Worm (Caenorhabditis elegans) whole organism, late embryonic: ENCODE results near the gene C04C11.1.

Source experiments
- C08G9.2 ChIP-seq: sonication (generic microtip); optimal IDR thresholded peaks from 2 replicates; lab custom pipeline; 2016; ENCODE audit warnings: mild to moderate bottlenecking, missing genetic modification characterization, moderate library complexity, missing compliant biosample characterization
- K02D7.2 ChIP-seq: sonication (generic microtip); optimal IDR thresholded peaks from 2 replicates; lab custom pipeline; 2017; ENCODE audit warnings: mild to moderate bottlenecking, missing genetic modification characterization, missing compliant biosample characterization
- K09A11.1 ChIP-seq: sonication (generic microtip); optimal IDR thresholded peaks from 2 replicates; lab custom pipeline; 2017; ENCODE audit warnings: antibody characterized with exemption, mild to moderate bottlenecking, missing genetic modification characterization, missing compliant biosample characterization; ENCODE audit not compliant: insufficient read depth
- T23F11.4 ChIP-seq: fragments of 200-800 bp; sonication (Bioruptor generic); optimal IDR thresholded peaks from 2 replicates; lab custom pipeline; 2018; ENCODE audit warnings: mild to moderate bottlenecking, missing genetic modification characterization, missing compliant biosample characterization
- ahr-1 ChIP-seq: sonication (generic microtip); optimal IDR thresholded peaks from 2 replicates; lab custom pipeline; 2016; ENCODE audit warnings: missing genetic modification characterization, missing compliant biosample characterization
- ama-1 ChIP-seq: fragments of 150-350 bp; optimal IDR thresholded peaks from 2 replicates; lab custom pipeline; 2014
- ceh-18 ChIP-seq: sonication (generic microtip); optimal IDR thresholded peaks from 2 replicates; lab custom pipeline; 2016; ENCODE audit warnings: missing genetic modification characterization, missing compliant biosample characterization
- ceh-19 ChIP-seq: fragments of 200-800 bp; sonication (Bioruptor generic); optimal IDR thresholded peaks from 2 replicates; lab custom pipeline; 2018; ENCODE audit warnings: mild to moderate bottlenecking, missing genetic modification characterization, missing compliant biosample characterization
- ceh-30 ChIP-seq: fragments of 150-350 bp; optimal IDR thresholded peaks from 2 replicates; lab custom pipeline; 2014; ENCODE audit warnings: missing biosample characterization, missing genetic modification characterization
- ceh-34 ChIP-seq: sonication (generic microtip); optimal IDR thresholded peaks from 2 replicates; lab custom pipeline; 2016; ENCODE audit warnings: mild to moderate bottlenecking, missing genetic modification characterization, missing compliant biosample characterization
- ceh-48 ChIP-seq: sonication (generic microtip); optimal IDR thresholded peaks from 2 replicates; lab custom pipeline; 2016; ENCODE audit warnings: missing genetic modification characterization, inconsistent platforms, missing compliant biosample characterization
- ceh-6 ChIP-seq: fragments of 200-800 bp; sonication (Bioruptor generic); optimal IDR thresholded peaks from 2 replicates; lab custom pipeline; 2018; ENCODE audit warnings: mild to moderate bottlenecking, missing genetic modification characterization, missing compliant biosample characterization
- dmd-4 ChIP-seq: sonication (generic microtip); optimal IDR thresholded peaks from 2 replicates; lab custom pipeline; 2016; ENCODE audit warnings: borderline replicate concordance, missing genetic modification characterization, missing compliant biosample characterization
- elt-2 ChIP-seq: sonication (generic microtip); optimal IDR thresholded peaks from 2 replicates; lab custom pipeline; 2016; ENCODE audit warnings: missing genetic modification reagents, missing genetic modification characterization, missing compliant biosample characterization
- elt-4 ChIP-seq: sonication (generic microtip); optimal IDR thresholded peaks from 2 replicates; lab custom pipeline; 2016; ENCODE audit warnings: missing genetic modification characterization, missing compliant biosample characterization
- eyg-1 ChIP-seq: sonication (generic microtip); optimal IDR thresholded peaks from 2 replicates; lab custom pipeline; 2016; ENCODE audit warnings: missing genotype, missing genetic modification characterization, missing compliant biosample characterization
- fax-1 ChIP-seq: sonication (generic microtip); optimal IDR thresholded peaks from 2 replicates; lab custom pipeline; 2016; ENCODE audit warnings: missing genotype, missing genetic modification characterization, missing compliant biosample characterization
- fkh-6 ChIP-seq: sonication (generic microtip); optimal IDR thresholded peaks from 2 replicates; lab custom pipeline; 2016; ENCODE audit warnings: missing genetic modification characterization, missing compliant biosample characterization
- hlh-30 ChIP-seq: sonication (generic microtip); optimal IDR thresholded peaks from 2 replicates; lab custom pipeline; 2017; ENCODE audit warnings: antibody characterized with exemption, missing genetic modification characterization, missing compliant biosample characterization; ENCODE audit not compliant: insufficient read depth
- madf-2 ChIP-seq: sonication (generic microtip); optimal IDR thresholded peaks from 2 replicates; lab custom pipeline; 2017; ENCODE audit warnings: missing genetic modification characterization, missing compliant biosample characterization
- mec-3 ChIP-seq: sonication (generic microtip); optimal IDR thresholded peaks from 2 replicates; lab custom pipeline; 2016; ENCODE audit warnings: borderline replicate concordance, missing genetic modification characterization, missing compliant biosample characterization
- nfya-1 ChIP-seq: sonication (generic microtip); optimal IDR thresholded peaks from 2 replicates; lab custom pipeline; 2017; ENCODE audit warnings: missing genetic modification characterization, mild to moderate bottlenecking, missing compliant biosample characterization, antibody characterized with exemption, moderate library complexity
- nhr-11 ChIP-seq: fragments of 150-350 bp; optimal IDR thresholded peaks from 2 replicates; lab custom pipeline; 2014; ENCODE audit warnings: missing biosample characterization, missing genetic modification characterization
- odd-2 ChIP-seq: sonication (generic microtip); optimal IDR thresholded peaks from 2 replicates; lab custom pipeline; 2017; ENCODE audit warnings: antibody characterized with exemption, mild to moderate bottlenecking, missing genetic modification characterization, missing compliant biosample characterization
- pat-9 ChIP-seq: fragments of 200-800 bp; sonication (Bioruptor generic); optimal IDR thresholded peaks from 2 replicates; lab custom pipeline; 2018; ENCODE audit warnings: mild to moderate bottlenecking, missing genetic modification characterization, moderate library complexity, missing compliant biosample characterization
- pha-2 ChIP-seq: sonication (generic microtip); optimal IDR thresholded peaks from 2 replicates; lab custom pipeline; 2017; ENCODE audit warnings: mild to moderate bottlenecking, missing genetic modification characterization, missing compliant biosample characterization
- pha-4 ChIP-seq: fragments of 150-350 bp; optimal IDR thresholded peaks from 2 replicates; lab custom pipeline; 2018; ENCODE audit warnings: missing biosample characterization, missing genetic modification reagents, missing genetic modification characterization
- rnt-1 ChIP-seq: sonication (generic microtip); optimal IDR thresholded peaks from 2 replicates; lab custom pipeline; 2016; ENCODE audit warnings: missing genetic modification characterization, missing compliant biosample characterization
- sdc-2 ChIP-seq: sonication (generic microtip); optimal IDR thresholded peaks from 2 replicates; lab custom pipeline; 2016; ENCODE audit warnings: missing genotype, missing genetic modification characterization, missing compliant biosample characterization
- sox-2 ChIP-seq: fragments of 200-800 bp; sonication (Bioruptor generic); IDR thresholded peaks from 2 replicates; pipeline ENCODE4 v1.3.6; 2022; ENCODE audit warnings: missing genetic modification reagents, missing genetic modification characterization, missing compliant biosample characterization
- syd-9 ChIP-seq: sonication (generic microtip); optimal IDR thresholded peaks from 2 replicates; lab custom pipeline; 2016; ENCODE audit warnings: mild to moderate bottlenecking, missing genetic modification characterization, moderate library complexity, missing compliant biosample characterization
- tbx-2 ChIP-seq: sonication (generic microtip); optimal IDR thresholded peaks from 2 replicates; lab custom pipeline; 2016; ENCODE audit warnings: missing genetic modification characterization, missing compliant biosample characterization
- ttx-3 ChIP-seq: sonication (generic microtip); optimal IDR thresholded peaks from 2 replicates; lab custom pipeline; 2016; ENCODE audit warnings: missing genetic modification reagents, missing genetic modification characterization, missing compliant biosample characterization
- unc-42 ChIP-seq: sonication (generic microtip); optimal IDR thresholded peaks from 2 replicates; lab custom pipeline; 2016; ENCODE audit warnings: missing genotype, missing genetic modification characterization, missing compliant biosample characterization
- unc-55 ChIP-seq: sonication (generic microtip); optimal IDR thresholded peaks from 2 replicates; lab custom pipeline; 2017; ENCODE audit warnings: missing biosample characterization, missing genetic modification reagents, missing genetic modification characterization
- unc-86 ChIP-seq: sonication (generic microtip); optimal IDR thresholded peaks from 2 replicates; lab custom pipeline; 2016; ENCODE audit warnings: missing genetic modification characterization, missing compliant biosample characterization
- zip-5 ChIP-seq: sonication (generic microtip); optimal IDR thresholded peaks from 2 replicates; lab custom pipeline; 2016; ENCODE audit warnings: missing genetic modification characterization, missing compliant biosample characterization

The C04C11.1 gene

DNA sequence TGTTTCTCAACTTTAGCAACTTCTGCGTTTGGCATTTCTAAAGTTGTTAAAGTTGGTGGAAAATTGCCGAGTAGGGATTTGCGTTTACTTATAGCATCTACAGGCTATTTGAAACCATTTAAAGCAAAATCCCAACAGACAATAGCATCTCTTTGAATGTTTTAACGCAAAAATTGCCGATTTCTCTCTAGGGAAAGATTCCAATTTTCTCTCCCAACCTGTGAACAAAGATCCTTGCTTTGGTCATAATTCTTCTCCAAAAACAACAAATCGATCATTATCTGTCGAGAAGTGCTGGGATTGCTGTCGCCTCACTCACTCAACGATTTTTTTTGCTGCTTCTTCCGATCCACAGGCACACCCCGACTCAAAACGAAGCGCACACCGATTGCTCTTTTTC is 33.4 kb downstream of the C04C11.1 start:
- TF ChIP-seq pat-9 (tag; lab: Kevin White, UChicago) (no peak), tbx-2 (tag; lab: Kevin White, UChicago) (no peak), K02D7.2 (tag; lab: Kevin White, UChicago) (no peak), K09A11.1 (no peak), odd-2 (tag; lab: Kevin White, UChicago) (no peak), dmd-4 (no peak), fkh-6 (tag; lab: Kevin White, UChicago) (no peak), fax-1 (tag; lab: Kevin White, UChicago) (no peak), pha-2 (tag; lab: Kevin White, UChicago) (no peak), ceh-6 (GFP tag; lab: Kevin White, UChicago) (no peak), syd-9 (no peak), ceh-19 (GFP tag; lab: Kevin White, UChicago) (no peak), madf-2 (tag; lab: Kevin White, UChicago) (no peak), unc-86 (no peak), ceh-48 (tag; lab: Kevin White, UChicago) (no peak), sdc-2 (tag; lab: Kevin White, UChicago) (no peak)
- TF ChIP-seq, all 69 proteins: peak for 0

DNA sequence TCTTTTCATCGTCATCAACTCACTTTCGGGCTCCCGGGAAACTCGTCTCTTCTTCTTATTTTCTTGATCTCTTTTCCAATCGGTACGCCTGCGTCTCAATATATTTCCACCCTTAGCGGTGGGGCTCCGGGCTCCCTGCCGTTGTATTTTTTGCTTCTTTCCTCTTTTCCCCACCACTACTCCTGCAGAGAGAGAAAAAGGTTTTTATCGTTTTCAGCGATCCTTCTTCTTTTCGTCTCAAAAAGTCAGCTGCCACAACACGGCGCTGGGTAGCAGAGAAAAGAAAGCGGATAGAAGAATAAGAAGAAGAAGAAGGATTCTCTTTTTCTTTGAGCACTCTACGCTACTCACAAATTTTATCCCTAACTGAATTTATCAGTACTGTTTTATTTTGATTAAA is 34.4 kb downstream of the C04C11.1 start:
- TF ChIP-seq ceh-18 (tag; lab: Kevin White, UChicago) (peak; percentile 32), odd-2 (tag; lab: Kevin White, UChicago) (no peak), unc-42 (no peak), nhr-11 (tag; lab: Kevin White, UChicago) (no peak), dmd-4 (no peak), rnt-1 (tag; lab: Kevin White, UChicago) (peak; percentile 18), nfya-1 (tag; lab: Kevin White, UChicago) (peak; percentile 23), pha-4 (tag; lab: Kevin White, UChicago) (no peak), unc-55 (GFP tag; lab: Kevin White, UChicago) (peak; percentile 17)

DNA sequence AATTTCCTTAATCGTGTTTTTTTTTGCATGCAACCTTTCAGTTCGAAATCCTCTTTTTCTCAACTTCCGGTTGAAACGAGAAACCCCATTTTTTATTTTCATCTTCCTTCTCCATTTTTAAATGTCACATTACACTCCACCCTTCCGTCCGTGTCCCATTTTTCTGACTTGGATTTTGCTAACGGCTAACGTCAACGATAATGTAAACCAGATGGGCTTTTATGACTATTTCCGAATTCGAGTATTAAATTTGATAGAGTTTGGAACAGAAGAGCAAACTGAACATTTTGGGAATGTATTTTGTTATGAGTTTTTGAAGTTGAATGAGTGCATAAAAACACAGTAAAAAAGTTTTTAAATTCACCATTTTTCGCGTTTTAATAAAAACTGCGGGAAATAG is 35.3 kb downstream of the C04C11.1 start:
- TF ChIP-seq rnt-1 (tag; lab: Kevin White, UChicago) (no peak), pat-9 (tag; lab: Kevin White, UChicago) (no peak), nhr-11 (tag; lab: Kevin White, UChicago) (no peak), ttx-3 (no peak), hlh-30 (tag; lab: Kevin White, UChicago) (no peak), zip-5 (tag; lab: Kevin White, UChicago) (no peak), odd-2 (tag; lab: Kevin White, UChicago) (no peak), ahr-1 (tag; lab: Kevin White, UChicago) (no peak), mec-3 (tag; lab: Kevin White, UChicago) (no peak), ceh-34 (tag; lab: Kevin White, UChicago) (no peak), elt-4 (tag; lab: Kevin White, UChicago) (no peak), eyg-1 (tag; lab: Kevin White, UChicago) (no peak), ama-1 (lab: Kevin White, UChicago) (no peak), syd-9 (no peak), T23F11.4 (GFP tag; lab: Kevin White, UChicago) (no peak), elt-2 (no peak), ceh-19 (GFP tag; lab: Kevin White, UChicago) (no peak)

DNA sequence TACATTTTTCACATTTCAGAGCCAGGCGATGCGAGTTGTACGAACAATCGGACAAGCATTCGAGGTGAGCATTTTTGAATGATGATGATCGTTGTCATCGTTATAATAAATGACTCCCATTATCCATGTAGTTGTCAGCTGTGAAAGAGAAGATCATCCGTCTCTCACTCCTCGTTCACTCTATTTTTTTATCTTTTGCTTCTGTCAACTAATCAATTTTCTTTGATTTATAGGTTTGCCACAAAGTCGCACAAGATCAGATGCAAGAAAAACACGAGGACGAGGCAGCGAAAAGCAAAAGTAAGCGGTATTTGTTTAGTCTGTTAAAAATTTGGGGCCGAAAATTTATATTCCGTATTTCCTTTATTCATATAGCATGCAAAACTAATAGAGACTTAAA is 36.1 kb downstream of the C04C11.1 start:
- no peak for TF ChIP-seq ceh-30 (tag; lab: Kevin White, UChicago)
- TF ChIP-seq nhr-11 (tag; lab: Kevin White, UChicago) = no peak
- TF ChIP-seq mec-3 (tag; lab: Kevin White, UChicago) = no peak
- TF ChIP-seq sox-2 (GFP tag; lab: Robert Waterston, UW) = no peak
- peak; percentile 12 for TF ChIP-seq ceh-18 (tag; lab: Kevin White, UChicago)
- peak; percentile 85 for TF ChIP-seq unc-55 (GFP tag; lab: Kevin White, UChicago)
- TF ChIP-seq C08G9.2 (tag; lab: Kevin White, UChicago) = no peak
